Fruit fly (Drosophila melanogaster): ENCODE data around the gene Klp31E.

The Klp31E gene

DNA sequence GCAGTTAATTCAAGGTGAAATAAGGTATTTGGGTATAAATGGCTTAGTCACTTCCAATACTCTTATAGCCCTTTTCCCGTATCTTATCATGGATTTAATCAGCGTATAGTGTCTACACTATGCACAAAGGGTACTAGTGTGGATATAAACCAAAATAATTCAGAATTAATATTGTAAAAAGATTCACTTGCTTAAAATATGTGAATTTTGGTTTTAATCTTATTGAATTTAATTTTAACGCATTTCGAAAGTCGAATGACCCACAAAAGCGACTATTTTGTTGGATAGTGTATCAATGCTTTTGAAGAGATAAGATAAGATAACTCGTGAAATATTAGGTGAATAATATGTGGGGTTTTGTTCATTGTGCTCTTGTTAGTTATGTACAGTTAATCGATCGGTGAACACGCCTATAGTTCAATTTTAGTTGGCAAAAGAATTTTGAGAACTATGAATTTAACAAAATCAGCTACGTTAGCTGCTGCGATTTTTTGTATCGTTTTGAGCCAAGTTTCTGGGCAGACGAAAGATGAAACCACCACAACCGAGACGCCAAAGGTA, 31.8 kb upstream of the Klp31E start, which contains the start of gene CG5096 (continued):
- TF ChIP-seq chm (GFP tag; IDR thresholded peaks at IDR 0.05) (peak; percentile 83), CG15601 (tag; optimal IDR thresholded peaks at IDR 0.05) (peak; percentile 83), unc-4 (GFP tag; IDR thresholded peaks at IDR 0.05; ENCODE audit: partially characterized antibody) (no peak), sc (optimal IDR thresholded peaks at IDR 0.05) (no peak), sc (GFP tag; optimal IDR thresholded peaks at IDR 0.05) (peak; percentile 51), Xrp1 (GFP tag; IDR thresholded peaks at IDR 0.05) (peak; percentile 89), pum (GFP tag; optimal IDR thresholded peaks at IDR 0.05) (peak; percentile 53), Hmx (GFP tag; optimal IDR thresholded peaks at IDR 0.05) (peak; percentile 69), B-H2 (GFP tag; optimal IDR thresholded peaks at IDR 0.05) (peak; percentile 84), Optix (GFP tag; IDR thresholded peaks at IDR 0.05) (no peak), Awh (GFP tag; IDR thresholded peaks at IDR 0.05) (peak; percentile 89), CG13287 (GFP tag; IDR thresholded peaks at IDR 0.05; ENCODE audit: partially characterized antibody) (no peak), Nf-YB (GFP tag; optimal IDR thresholded peaks at IDR 0.05) (peak; percentile 74), CG11456 (GFP tag; IDR thresholded peaks at IDR 0.05) (peak; percentile 87), dysf (GFP tag; IDR thresholded peaks at IDR 0.05) (peak; percentile 90), dmrt99B (tag; optimal IDR thresholded peaks at IDR 0.05) (peak; percentile 92), ind (GFP tag; optimal IDR thresholded peaks at IDR 0.05) (peak; percentile 85), CG1529 (GFP tag; optimal IDR thresholded peaks at IDR 0.05) (peak; percentile 74), bab2 (GFP tag; optimal IDR thresholded peaks at IDR 0.05) (peak; percentile 78), CG30403 (GFP tag; optimal IDR thresholded peaks at IDR 0.05) (peak; percentile 85), CG6854 (GFP tag; optimal IDR thresholded peaks at IDR 0.05) (peak; percentile 89), zfh2 (GFP tag; optimal IDR thresholded peaks at IDR 0.05) (peak; percentile 67), CG31441 (GFP tag; IDR thresholded peaks at IDR 0.05) (peak; percentile 87), CG18011 (GFP tag; optimal IDR thresholded peaks at IDR 0.05) (peak; percentile 57), lov (optimal IDR thresholded peaks at IDR 0.05) (no peak), lov (GFP tag; IDR thresholded peaks at IDR 0.05) (peak; percentile 67; the same call in 1 of the 3 replicates), CG1233 (GFP tag; optimal IDR thresholded peaks at IDR 0.05) (peak; percentile 84), Atf3 (GFP tag; optimal IDR thresholded peaks at IDR 0.05) (peak; percentile 37), CG4707 (GFP tag; optimal IDR thresholded peaks at IDR 0.05) (peak; percentile 64), MTF-1 (GFP tag; optimal IDR thresholded peaks at IDR 0.05; ENCODE audit: borderline replicate concordance) (peak; percentile 60), NFAT (GFP tag; IDR thresholded peaks at IDR 0.05) (no peak; the same call in 1 of the 2 replicates), lbe (GFP tag; optimal IDR thresholded peaks at IDR 0.05) (peak; percentile 62), onecut (GFP tag; IDR thresholded peaks at IDR 0.05) (peak; percentile 81), Ravus (GFP tag; IDR thresholded peaks at IDR 0.05) (peak; percentile 60), BtbVII (GFP tag; optimal IDR thresholded peaks at IDR 0.05) (peak; percentile 90), twi (tag; optimal IDR thresholded peaks at IDR 0.05) (peak; percentile 73), Oaz (GFP tag; IDR thresholded peaks at IDR 0.05) (peak; percentile 85), CG12659 (GFP tag; optimal IDR thresholded peaks at IDR 0.05) (peak; percentile 90), CG1603 (tag; optimal IDR thresholded peaks at IDR 0.05) (peak; percentile 84), CG3163 (GFP tag; optimal IDR thresholded peaks at IDR 0.05) (peak; percentile 46), CG7987 (GFP tag; optimal IDR thresholded peaks at IDR 0.05) (peak; percentile 80), mam (GFP tag; optimal IDR thresholded peaks at IDR 0.05) (peak; percentile 86), jumu (GFP tag; optimal IDR thresholded peaks at IDR 0.05) (peak; percentile 53), salm (tag; optimal IDR thresholded peaks at IDR 0.05) (peak; percentile 87), CG3281 (GFP tag; optimal IDR thresholded peaks at IDR 0.05) (peak; percentile 92), CG12744 (GFP tag; optimal IDR thresholded peaks at IDR 0.05) (peak; percentile 82), CG17328 (GFP tag; IDR thresholded peaks at IDR 0.05) (peak; percentile 83), CG31365 (tag; optimal IDR thresholded peaks at IDR 0.05) (peak; percentile 71), Sox102F (GFP tag; optimal IDR thresholded peaks at IDR 0.05) (peak; percentile 91), Mad (GFP tag; optimal IDR thresholded peaks at IDR 0.05) (peak; percentile 47), CG14050 (GFP tag; IDR thresholded peaks at IDR 0.05) (peak; percentile 87)

All from whole organism, embryonic.